Fruit fly (Drosophila melanogaster): ENCODE results near the gene prt.
A peak's percentile ranks its signal among the peaks of the same experiment; 100 is the strongest.

Gene prt

DNA sequence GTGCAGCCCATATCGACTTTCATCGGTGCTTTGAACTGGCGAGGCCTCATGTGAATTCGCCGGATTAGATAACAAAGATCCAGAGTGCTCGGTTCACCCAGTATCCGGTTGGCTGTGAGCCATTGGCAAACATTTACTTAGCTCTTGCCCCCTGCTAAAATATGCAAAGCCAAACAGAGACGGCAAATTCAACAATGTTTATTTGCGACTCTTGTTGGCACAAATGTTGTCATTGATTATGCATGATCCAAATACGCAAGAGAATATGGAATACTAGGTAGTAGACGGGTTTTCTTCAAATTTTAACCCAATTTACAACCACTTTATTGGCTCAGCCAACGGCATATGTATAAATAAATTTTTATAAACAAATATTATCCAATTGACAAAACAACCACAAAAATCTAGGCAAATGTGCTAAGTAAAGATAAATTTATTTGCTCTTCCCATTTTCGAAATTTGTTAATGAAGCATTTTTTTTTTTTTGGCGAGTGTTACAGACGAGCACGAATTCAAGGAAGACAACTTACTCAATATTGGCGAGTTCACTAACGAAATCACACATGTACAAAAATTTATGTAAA, 46.2 kb downstream of the prt start:
- TF ChIP-seq CG5204 (GFP tag; optimal IDR thresholded peaks at IDR 0.05) (peak; percentile 30), Clk (GFP tag; optimal IDR thresholded peaks at IDR 0.05) (peak; percentile 74), cic (GFP tag; optimal IDR thresholded peaks at IDR 0.05) (peak; percentile 57), CG7045 (GFP tag; optimal IDR thresholded peaks at IDR 0.05) (peak; percentile 84), CG33017 (tag; optimal IDR thresholded peaks at IDR 0.05) (peak; percentile 66), CG11617 (GFP tag; optimal IDR thresholded peaks at IDR 0.05) (peak; percentile 74), CG14711 (tag; optimal IDR thresholded peaks at IDR 0.05) (peak; percentile 64), tj (GFP tag; optimal IDR thresholded peaks at IDR 0.05) (peak; percentile 24), Hr96 (GFP tag; optimal IDR thresholded peaks at IDR 0.05) (peak; percentile 39), pad (GFP tag; optimal IDR thresholded peaks at IDR 0.05) (peak; percentile 57), bab1 (GFP tag; optimal IDR thresholded peaks at IDR 0.05) (no peak), CG1620 (GFP tag; optimal IDR thresholded peaks at IDR 0.05) (peak; percentile 69), CG7101 (tag; optimal IDR thresholded peaks at IDR 0.05) (peak; percentile 81), Crg-1 (GFP tag; optimal IDR thresholded peaks at IDR 0.05) (peak; percentile 74), toe (GFP tag; optimal IDR thresholded peaks at IDR 0.05) (no peak), ovo (GFP tag; optimal IDR thresholded peaks at IDR 0.05) (peak; percentile 71), cnc (optimal IDR thresholded peaks at IDR 0.05) (no peak), Mnt (GFP tag; optimal IDR thresholded peaks at IDR 0.05) (peak; percentile 51), CG12768 (GFP tag; optimal IDR thresholded peaks at IDR 0.05) (peak; percentile 67), kay (GFP tag; ENCODE audit: borderline replicate concordance) (no peak)

DNA sequence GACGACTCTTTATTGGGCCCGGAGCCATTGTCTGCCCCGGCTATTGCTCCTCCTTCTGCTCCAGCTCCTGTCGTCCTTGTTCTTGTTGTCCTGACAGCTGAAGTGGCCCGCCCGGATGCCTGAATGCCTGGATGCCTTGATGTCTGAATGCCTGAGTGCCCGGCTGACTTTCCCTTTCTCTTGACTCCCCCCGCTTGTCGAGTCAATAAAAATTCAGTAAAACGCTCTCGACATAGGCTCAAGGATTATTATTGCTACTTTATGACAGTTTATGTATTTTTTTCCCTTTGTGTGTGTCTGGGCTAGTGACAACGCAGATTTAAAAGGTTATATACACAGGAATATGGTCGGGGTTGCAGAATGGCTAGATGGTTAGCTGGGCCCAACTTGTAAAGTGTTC, 49.0 kb downstream of the prt start:
- no peak for TF ChIP-seq ovo (GFP tag; optimal IDR thresholded peaks at IDR 0.05)
- TF ChIP-seq cic (GFP tag; optimal IDR thresholded peaks at IDR 0.05) = no peak
- TF ChIP-seq toe (GFP tag; optimal IDR thresholded peaks at IDR 0.05) = no peak
- no peak for TF ChIP-seq CG33017 (tag; optimal IDR thresholded peaks at IDR 0.05)
- no peak for TF ChIP-seq Clk (GFP tag; optimal IDR thresholded peaks at IDR 0.05)
- no peak for TF ChIP-seq Crg-1 (GFP tag; optimal IDR thresholded peaks at IDR 0.05)
- TF ChIP-seq CG11617 (GFP tag; optimal IDR thresholded peaks at IDR 0.05) = no peak
- no peak for TF ChIP-seq pad (GFP tag; optimal IDR thresholded peaks at IDR 0.05)
- no peak for TF ChIP-seq CG12768 (GFP tag; optimal IDR thresholded peaks at IDR 0.05)
- TF ChIP-seq Mnt (GFP tag; optimal IDR thresholded peaks at IDR 0.05) = no peak
- no peak for TF ChIP-seq CG7045 (GFP tag; optimal IDR thresholded peaks at IDR 0.05)
